Fruit fly (Drosophila melanogaster): ENCODE results near the gene CG14137.
A peak's percentile ranks its signal among the peaks of the same experiment; 100 is the strongest.
"Not testable (repeated sequence)": the region's sequence is repeated elsewhere in the genome, so short reads cannot be mapped to it uniquely, and the experiment has no call there.

The CG14137 gene

DNA sequence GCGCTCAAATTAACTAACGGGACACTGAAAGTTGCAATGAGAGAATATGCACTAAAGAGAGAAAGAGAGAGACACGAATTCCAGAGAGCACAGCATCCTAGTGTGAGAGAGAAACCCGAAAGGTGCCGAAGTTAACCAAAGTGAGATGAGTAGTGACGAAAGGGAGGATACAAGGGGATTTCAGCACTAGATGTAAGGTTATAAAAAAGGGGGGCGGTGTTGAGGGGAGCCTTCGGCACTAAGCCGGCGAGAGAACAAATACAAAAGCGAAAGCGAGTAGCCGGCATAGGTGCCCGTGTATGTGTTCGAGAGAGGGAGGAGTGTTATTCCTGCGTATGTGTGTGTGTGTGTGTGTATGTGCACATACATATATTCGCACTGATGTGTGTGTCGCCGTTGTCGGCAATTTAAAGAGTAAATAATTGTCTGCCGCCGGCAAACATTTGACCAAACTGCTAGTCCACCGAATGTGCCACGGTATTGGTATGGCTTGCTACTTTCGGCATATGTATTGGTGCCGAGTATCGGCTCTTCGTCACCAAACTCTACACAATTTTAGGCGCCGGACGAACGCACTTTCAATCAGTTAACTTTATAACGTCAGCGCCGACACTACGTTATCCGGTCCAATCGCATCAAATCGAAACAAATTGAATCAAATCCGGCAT, 3.1 kb downstream of the CG14137 start, which contains the start of gene CG7368:
Gene CG7368, plus strand, starts transcription at position 618 of the 668 bp plus-strand sequence.
- TF ChIP-seq kay (GFP tag; ENCODE audit: borderline replicate concordance), result no peak
- no peak for TF ChIP-seq Clk (GFP tag; optimal IDR thresholded peaks at IDR 0.05)
- no peak for TF ChIP-seq Hr96 (GFP tag; optimal IDR thresholded peaks at IDR 0.05)
- no peak for TF ChIP-seq CG5204 (GFP tag; optimal IDR thresholded peaks at IDR 0.05)
- TF ChIP-seq CG7101 (tag; optimal IDR thresholded peaks at IDR 0.05), result no peak
- TF ChIP-seq CG7045 (GFP tag; optimal IDR thresholded peaks at IDR 0.05), result no peak
- TF ChIP-seq CG12768 (GFP tag; optimal IDR thresholded peaks at IDR 0.05), result no peak
- no peak for TF ChIP-seq bab1 (GFP tag; optimal IDR thresholded peaks at IDR 0.05)
- TF ChIP-seq CG11617 (GFP tag; optimal IDR thresholded peaks at IDR 0.05), result no peak
- TF ChIP-seq Crg-1 (GFP tag; optimal IDR thresholded peaks at IDR 0.05), result no peak
- TF ChIP-seq CG1620 (GFP tag; optimal IDR thresholded peaks at IDR 0.05), result no peak
- no peak for TF ChIP-seq tj (GFP tag; optimal IDR thresholded peaks at IDR 0.05)
- TF ChIP-seq cic (GFP tag; optimal IDR thresholded peaks at IDR 0.05), result no peak
- TF ChIP-seq pad (GFP tag; optimal IDR thresholded peaks at IDR 0.05), result no peak
- TF ChIP-seq ovo (GFP tag; optimal IDR thresholded peaks at IDR 0.05), result no peak
- no peak for TF ChIP-seq Mnt (GFP tag; optimal IDR thresholded peaks at IDR 0.05)
- no peak for TF ChIP-seq cnc (optimal IDR thresholded peaks at IDR 0.05)
- no peak for TF ChIP-seq CG33017 (tag; optimal IDR thresholded peaks at IDR 0.05)
- TF ChIP-seq CG14711 (tag; optimal IDR thresholded peaks at IDR 0.05), result no peak

DNA sequence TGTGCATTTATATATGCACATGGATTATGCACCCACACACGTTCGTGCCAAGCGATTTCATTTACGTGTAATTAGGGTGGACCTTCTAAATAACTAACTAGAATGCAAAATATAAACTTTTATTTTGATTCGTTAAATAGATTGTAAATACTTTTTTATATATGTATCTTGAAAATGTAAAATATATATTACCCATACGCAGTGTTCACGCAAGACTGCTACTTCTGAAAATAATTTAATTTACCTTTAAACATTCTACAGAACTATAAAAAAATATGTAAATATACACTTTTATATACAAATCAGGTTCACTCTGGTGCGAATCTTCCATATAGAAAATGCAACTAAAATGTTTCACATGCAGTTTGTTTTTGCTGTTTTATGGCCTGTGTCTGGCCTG, 6.1 kb downstream of the CG14137 start:
- no peak for TF ChIP-seq kay (GFP tag; ENCODE audit: borderline replicate concordance)
- peak; percentile 9 for TF ChIP-seq CG14711 (tag; optimal IDR thresholded peaks at IDR 0.05)
- peak; percentile 62 for TF ChIP-seq CG12768 (GFP tag; optimal IDR thresholded peaks at IDR 0.05)
- TF ChIP-seq CG33017 (tag; optimal IDR thresholded peaks at IDR 0.05), result peak; percentile 81
- peak; percentile 35 for TF ChIP-seq CG7101 (tag; optimal IDR thresholded peaks at IDR 0.05)
- TF ChIP-seq CG11617 (GFP tag; optimal IDR thresholded peaks at IDR 0.05), result peak; percentile 22
- TF ChIP-seq Hr96 (GFP tag; optimal IDR thresholded peaks at IDR 0.05), result no peak
- no peak for TF ChIP-seq CG5204 (GFP tag; optimal IDR thresholded peaks at IDR 0.05)
- peak; percentile 66 for TF ChIP-seq CG7045 (GFP tag; optimal IDR thresholded peaks at IDR 0.05)

DNA sequence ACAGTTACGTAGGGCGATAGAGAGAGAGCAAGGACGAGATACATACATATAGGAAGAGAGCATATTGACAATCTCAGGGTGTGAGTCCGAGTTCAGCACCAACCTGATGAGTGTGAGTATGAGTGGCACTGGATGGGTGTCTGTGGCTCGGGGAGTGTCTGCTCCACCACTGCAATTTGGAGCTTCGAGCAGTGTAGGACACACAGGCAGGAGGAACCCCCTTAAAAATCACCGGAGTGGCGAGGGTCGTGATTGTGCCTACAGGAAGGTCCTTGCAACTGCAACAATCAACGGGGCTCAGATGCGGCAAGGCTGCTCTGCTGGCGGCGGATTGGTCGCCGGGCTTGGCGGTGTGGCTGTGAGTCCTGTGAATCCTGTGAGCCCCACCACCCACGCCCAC, 8.1 kb downstream of the CG14137 start:
- TF ChIP-seq CG14711 (tag; optimal IDR thresholded peaks at IDR 0.05), result no peak
- TF ChIP-seq Mnt (GFP tag; optimal IDR thresholded peaks at IDR 0.05), result no peak
- no peak for TF ChIP-seq CG12768 (GFP tag; optimal IDR thresholded peaks at IDR 0.05)
- TF ChIP-seq tj (GFP tag; optimal IDR thresholded peaks at IDR 0.05), result no peak
- TF ChIP-seq cnc (optimal IDR thresholded peaks at IDR 0.05), result no peak
- no peak for TF ChIP-seq cic (GFP tag; optimal IDR thresholded peaks at IDR 0.05)
- no peak for TF ChIP-seq toe (GFP tag; optimal IDR thresholded peaks at IDR 0.05)
- no peak for TF ChIP-seq bab1 (GFP tag; optimal IDR thresholded peaks at IDR 0.05)
- no peak for TF ChIP-seq CG1620 (GFP tag; optimal IDR thresholded peaks at IDR 0.05)
- no peak for TF ChIP-seq CG11617 (GFP tag; optimal IDR thresholded peaks at IDR 0.05)

DNA sequence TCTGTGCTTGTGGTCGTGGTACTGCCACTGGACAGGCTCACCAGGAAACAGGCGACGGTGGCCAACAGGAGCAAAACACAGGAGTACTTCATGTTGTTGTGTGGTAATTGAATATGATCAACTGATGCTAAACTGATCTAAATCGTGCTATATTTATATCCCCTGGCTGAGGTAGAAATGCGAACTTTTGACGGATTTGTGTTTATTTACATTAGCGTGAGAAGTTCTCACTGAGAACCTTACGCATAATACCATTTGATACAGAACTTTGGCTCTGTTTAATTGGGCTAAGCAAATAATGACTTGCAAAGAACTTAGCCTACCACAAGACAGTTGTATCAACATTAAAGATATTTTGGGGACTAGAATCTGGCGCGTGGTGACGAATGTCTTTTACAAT, 8.7 kb downstream of the CG14137 start, which contains the start of gene CG33268:
Gene CG33268, minus strand, starts transcription at position 101 of the 400 bp plus-strand sequence.
- TF ChIP-seq toe (GFP tag; optimal IDR thresholded peaks at IDR 0.05) (no peak), CG5204 (GFP tag; optimal IDR thresholded peaks at IDR 0.05) (no peak), CG12768 (GFP tag; optimal IDR thresholded peaks at IDR 0.05) (no peak), cic (GFP tag; optimal IDR thresholded peaks at IDR 0.05) (no peak), CG33017 (tag; optimal IDR thresholded peaks at IDR 0.05) (no peak), bab1 (GFP tag; optimal IDR thresholded peaks at IDR 0.05) (no peak), pad (GFP tag; optimal IDR thresholded peaks at IDR 0.05) (no peak), cnc (optimal IDR thresholded peaks at IDR 0.05) (no peak), CG7101 (tag; optimal IDR thresholded peaks at IDR 0.05) (no peak), Mnt (GFP tag; optimal IDR thresholded peaks at IDR 0.05) (no peak), CG7045 (GFP tag; optimal IDR thresholded peaks at IDR 0.05) (no peak), Crg-1 (GFP tag; optimal IDR thresholded peaks at IDR 0.05) (no peak)

DNA sequence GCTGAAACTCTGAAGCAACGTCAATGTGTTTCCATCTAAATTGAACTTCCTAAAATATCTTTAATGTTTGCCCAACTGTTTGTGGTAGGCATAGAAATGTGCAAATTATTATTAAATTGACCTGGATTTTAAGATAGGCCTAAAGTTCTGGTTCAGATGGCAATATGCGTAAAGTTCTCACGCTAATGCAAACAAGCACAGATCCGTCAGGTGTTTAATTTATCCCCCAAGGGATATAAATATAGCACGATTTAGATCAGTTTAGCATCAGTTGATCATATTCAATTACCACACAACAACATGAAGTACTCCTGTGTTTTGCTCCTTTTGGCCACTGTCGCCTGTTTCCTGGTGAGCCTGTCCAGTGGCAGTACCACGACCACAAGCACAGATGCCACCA, 10.5 kb downstream of the CG14137 start, which contains the start of gene CG7377:
Gene CG7377, plus strand, starts transcription at position 301 of the 400 bp plus-strand sequence.
- not testable (repeated sequence) for TF ChIP-seq bab1, tj, ovo (GFP tag; optimal IDR thresholded peaks at IDR 0.05)

DNA sequence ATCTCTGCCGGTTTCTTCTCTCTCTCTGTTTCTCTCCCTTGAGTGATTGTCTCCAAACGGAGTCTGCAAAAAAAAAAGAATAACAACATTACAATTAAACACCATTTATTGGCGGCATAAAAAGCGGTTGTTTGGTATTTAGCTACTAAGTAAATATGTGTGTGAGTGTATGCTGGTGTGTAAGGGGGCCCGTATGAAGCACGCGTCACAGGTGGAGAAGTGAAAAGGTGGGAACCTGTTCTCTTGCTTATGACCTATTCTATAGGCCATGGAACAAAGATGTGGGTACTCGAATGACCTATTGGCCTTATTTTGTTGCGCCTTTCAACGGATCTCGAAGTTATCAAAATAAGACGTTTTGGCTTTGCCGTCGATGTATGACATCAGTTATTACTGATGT, 11.3 kb downstream of the CG14137 start:
- TF ChIP-seq Mnt (GFP tag; optimal IDR thresholded peaks at IDR 0.05) (no peak), CG14711 (tag; optimal IDR thresholded peaks at IDR 0.05) (no peak)
